Fruit fly (Drosophila melanogaster) whole organism, embryonic: ENCODE data around the gene gfzf.
A peak's percentile ranks its signal among the peaks of the same experiment; 100 is the strongest.

Experiments used
- ATbp ChIP-seq: fragments of 200-800 bp; sonication (Bioruptor generic); optimal IDR thresholded peaks from 2 replicates; lab custom pipeline; 2017; ENCODE audit warnings: missing biosample characterization, mild to moderate bottlenecking, missing genetic modification characterization, missing genetic modification reagents
- Aef1 ChIP-seq: fragments of 200-800 bp; sonication (Bioruptor generic); IDR thresholded peaks from 3 replicates; pipeline ENCODE4 v1.3.6; 2022; ENCODE audit warnings: missing biosample characterization, missing genetic modification characterization
- Asciz ChIP-seq: fragments of 200-800 bp; sonication (Bioruptor generic); optimal IDR thresholded peaks from 2 replicates; lab custom pipeline; 2017; ENCODE audit warnings: missing biosample characterization, mild to moderate bottlenecking, missing genetic modification characterization, missing genetic modification reagents
- Atf-2 ChIP-seq: fragments of 200-800 bp; sonication (Bioruptor generic); optimal IDR thresholded peaks from 2 replicates; lab custom pipeline; 2016; ENCODE audit warnings: missing biosample characterization, missing genetic modification characterization
- Awh ChIP-seq: fragments of 200-800 bp; sonication (Bioruptor generic); IDR thresholded peaks from 2 replicates; pipeline ENCODE4, ENCODE4 v1.3.6; 2022; ENCODE audit warnings: missing biosample characterization, missing genetic modification characterization
- BEAF-32 ChIP-seq: fragments of 200-800 bp; sonication (Bioruptor generic); optimal IDR thresholded peaks from 3 replicates; lab custom pipeline; 2017; ENCODE audit warnings: missing biosample characterization, missing genetic modification characterization, mild to moderate bottlenecking, moderate library complexity, missing genetic modification reagents
- CG10267 ChIP-seq: fragments of 200-800 bp; sonication (Bioruptor generic); optimal IDR thresholded peaks from 2 replicates; lab custom pipeline; 2018; ENCODE audit warnings: missing biosample characterization, mild to moderate bottlenecking, missing genetic modification characterization, moderate library complexity
- CG10654 ChIP-seq: fragments of 200-800 bp; sonication (Bioruptor generic); optimal IDR thresholded peaks from 2 replicates; lab custom pipeline; 2016; ENCODE audit warnings: missing biosample characterization, missing genetic modification characterization
- CG11504 ChIP-seq: fragments of 200-800 bp; sonication (Bioruptor generic); optimal IDR thresholded peaks from 3 replicates; lab custom pipeline; 2019; ENCODE audit warnings: missing biosample characterization, mild to moderate bottlenecking, missing genetic modification characterization, moderate library complexity
- CG11696 ChIP-seq: fragments of 200-800 bp; sonication (Bioruptor generic); IDR thresholded peaks from 2 replicates; pipeline ENCODE4 v1.3.6; 2022; ENCODE audit warnings: missing biosample characterization, missing genetic modification characterization
- CG12236 ChIP-seq: fragments of 200-800 bp; sonication (Bioruptor generic); optimal IDR thresholded peaks from 2 replicates; lab custom pipeline; 2016; ENCODE audit warnings: missing biosample characterization, missing genetic modification characterization
- CG14710 ChIP-seq: fragments of 200-800 bp; sonication (Bioruptor generic); optimal IDR thresholded peaks from 3 replicates; lab custom pipeline; 2019; ENCODE audit warnings: missing biosample characterization, mild to moderate bottlenecking, missing genetic modification characterization, moderate library complexity
- CG17361 ChIP-seq: fragments of 200-800 bp; sonication (Bioruptor generic); IDR thresholded peaks from 3 replicates; pipeline ENCODE4 v1.3.6; 2022; ENCODE audit warnings: missing biosample characterization, missing genetic modification characterization
- CG17568 ChIP-seq: fragments of 200-800 bp; sonication (Bioruptor generic); optimal IDR thresholded peaks from 2 replicates; lab custom pipeline; 2018; ENCODE audit warnings: missing biosample characterization, mild to moderate bottlenecking, missing genetic modification characterization, moderate library complexity
- CG17802 ChIP-seq: fragments of 200-800 bp; sonication (Bioruptor generic); optimal IDR thresholded peaks from 2 replicates; lab custom pipeline; 2018; ENCODE audit warnings: missing biosample characterization, mild to moderate bottlenecking, missing genetic modification characterization, moderate library complexity
- CG18599 ChIP-seq: fragments of 200-800 bp; sonication (Bioruptor generic); optimal IDR thresholded peaks from 3 replicates; lab custom pipeline; 2017; ENCODE audit warnings: missing biosample characterization, missing genetic modification characterization, mild to moderate bottlenecking, moderate library complexity, missing genetic modification reagents
- CG2875 ChIP-seq: fragments of 200-800 bp; sonication (Bioruptor generic); optimal IDR thresholded peaks from 2 replicates; lab custom pipeline; 2017; ENCODE audit warnings: missing biosample characterization, mild to moderate bottlenecking, missing genetic modification characterization, missing genetic modification reagents
- CG4282 ChIP-seq: fragments of 200-800 bp; sonication (Bioruptor generic); optimal IDR thresholded peaks from 2 replicates; lab custom pipeline; 2016; ENCODE audit warnings: missing biosample characterization, missing genetic modification characterization
- CG4360 ChIP-seq: fragments of 200-800 bp; sonication (Bioruptor generic); IDR thresholded peaks from 2 replicates; pipeline ENCODE4 v1.3.6; 2022; ENCODE audit warnings: missing biosample characterization, missing genetic modification characterization
- CG5953 ChIP-seq: fragments of 200-800 bp; sonication (Bioruptor generic); IDR thresholded peaks from 2 replicates; pipeline ENCODE4 v1.3.6; 2022; ENCODE audit warnings: missing biosample characterization, missing genetic modification characterization
- CG6689 ChIP-seq: fragments of 200-800 bp; sonication (Bioruptor generic); IDR thresholded peaks from 2 replicates; pipeline ENCODE4 v1.3.6; 2022; ENCODE audit warnings: missing biosample characterization, missing genetic modification characterization
- CG8944 ChIP-seq: fragments of 200-800 bp; sonication (Bioruptor generic); optimal IDR thresholded peaks from 3 replicates; lab custom pipeline; 2016; ENCODE audit warnings: missing biosample characterization, missing genetic modification characterization
- D19A ChIP-seq: fragments of 200-800 bp; optimal IDR thresholded peaks from 3 replicates; lab custom pipeline; 2019; ENCODE audit warnings: missing biosample characterization, mild to moderate bottlenecking, missing genetic modification characterization, moderate library complexity
- Dref ChIP-seq: fragments of 200-800 bp; sonication (Bioruptor generic); IDR thresholded peaks from 2 replicates; pipeline ENCODE4 v1.3.6; 2022; ENCODE audit warnings: missing biosample characterization, missing genetic modification characterization
- Fer1 ChIP-seq: fragments of 200-800 bp; sonication (Bioruptor generic); optimal IDR thresholded peaks from 2 replicates; lab custom pipeline; 2017; ENCODE audit warnings: missing biosample characterization, mild to moderate bottlenecking, missing genetic modification characterization
- HLH4C ChIP-seq: fragments of 200-800 bp; sonication (Bioruptor generic); IDR thresholded peaks from 3 replicates; pipeline ENCODE4 v1.3.6; 2022; ENCODE audit warnings: missing biosample characterization, missing genetic modification characterization; ENCODE audit not compliant: partially characterized antibody
- HLHmδ ChIP-seq: fragments of 200-800 bp; sonication (Bioruptor generic); optimal IDR thresholded peaks from 2 replicates; lab custom pipeline; 2018; ENCODE audit warnings: missing biosample characterization, mild to moderate bottlenecking, missing genetic modification characterization, moderate library complexity
- Lpt ChIP-seq: fragments of >200 bp; optimal IDR thresholded peaks from 2 replicates; lab custom pipeline; 2018; ENCODE audit warnings: missing biosample characterization, missing genetic modification characterization
- Max ChIP-seq: fragments of 200-800 bp; sonication (Bioruptor generic); optimal IDR thresholded peaks from 2 replicates; lab custom pipeline; 2016; ENCODE audit warnings: missing biosample characterization, mild to moderate bottlenecking, missing genetic modification characterization
- NK7.1 ChIP-seq: fragments of 200-800 bp; sonication (Bioruptor generic); optimal IDR thresholded peaks from 3 replicates; lab custom pipeline; 2016; ENCODE audit warnings: missing biosample characterization, missing genetic modification characterization
- Six4 ChIP-seq: fragments of 200-800 bp; sonication (Bioruptor generic); optimal IDR thresholded peaks from 2 replicates; lab custom pipeline; 2016; ENCODE audit warnings: missing biosample characterization, missing genetic modification characterization
- Sox100B ChIP-seq: fragments of 200-800 bp; sonication (Bioruptor generic); optimal IDR thresholded peaks from 3 replicates; lab custom pipeline; 2018; ENCODE audit warnings: missing biosample characterization, mild to moderate bottlenecking, missing genetic modification characterization
- Ssrp ChIP-seq: fragments of 200-800 bp; sonication (Bioruptor generic); optimal IDR thresholded peaks from 2 replicates; lab custom pipeline; 2018; ENCODE audit warnings: missing biosample characterization, mild to moderate bottlenecking, missing genetic modification characterization, moderate library complexity
- TFAM ChIP-seq: fragments of 200-800 bp; sonication (Bioruptor generic); optimal IDR thresholded peaks from 2 replicates; lab custom pipeline; 2017; ENCODE audit warnings: missing biosample characterization, missing genetic modification characterization, inconsistent platforms
- ato ChIP-seq: fragments of 200-800 bp; sonication (Bioruptor generic); IDR thresholded peaks from 2 replicates; pipeline ENCODE4 v1.3.6; 2022; ENCODE audit warnings: missing biosample characterization, missing genetic modification characterization; ENCODE audit not compliant: partially characterized antibody
- ewg ChIP-seq: fragments of 200-800 bp; sonication (Bioruptor generic); optimal IDR thresholded peaks from 3 replicates; lab custom pipeline; 2017; ENCODE audit warnings: mild to moderate bottlenecking, missing biosample characterization, missing genetic modification reagents, missing genetic modification characterization
- gce ChIP-seq: fragments of 200-800 bp; sonication (Bioruptor generic); IDR thresholded peaks from 3 replicates; pipeline ENCODE4 v1.3.6; 2022; ENCODE audit warnings: missing biosample characterization, missing genetic modification characterization
- h ChIP-seq: fragments of >200 bp; optimal IDR thresholded peaks from 2 replicates; lab custom pipeline; 2017
- lmd ChIP-seq: fragments of 200-800 bp; sonication (Bioruptor generic); IDR thresholded peaks from 2 replicates; pipeline ENCODE4 v1.3.6; 2022; ENCODE audit warnings: missing biosample characterization, missing genetic modification characterization
- nom ChIP-seq: fragments of 200-800 bp; sonication (Bioruptor generic); optimal IDR thresholded peaks from 2 replicates; lab custom pipeline; 2017; ENCODE audit warnings: missing biosample characterization, missing genetic modification characterization, mild to moderate bottlenecking, moderate library complexity, missing genetic modification reagents
- p53 ChIP-seq: fragments of 200-800 bp; sonication (Bioruptor generic); optimal IDR thresholded peaks from 2 replicates; lab custom pipeline; 2016; ENCODE audit warnings: missing biosample characterization, missing genetic modification characterization
- pfk ChIP-seq: fragments of 200-800 bp; sonication (Bioruptor generic); optimal IDR thresholded peaks from 2 replicates; lab custom pipeline; 2018; ENCODE audit warnings: missing biosample characterization, mild to moderate bottlenecking, missing genetic modification characterization, moderate library complexity
- prd ChIP-seq, 3 experiments: fragments of >200 bp in 2 of 3; fragments of 200-800 bp in 1 of 3; sonication (Bioruptor generic) in 1 of 3; optimal IDR thresholded peaks in 2 of 3; IDR thresholded peaks in 1 of 3; 2 replicates in 2 of 3; 3 replicates in 1 of 3; pipeline versions ENCODE4 v1.3.6 to Lab custom; 2017 to 2022; ENCODE audit warnings: missing biosample characterization in 1 of 3, missing genetic modification characterization in 1 of 3
- psq ChIP-seq: fragments of 200-800 bp; sonication (Bioruptor generic); optimal IDR thresholded peaks from 2 replicates; lab custom pipeline; 2017; ENCODE audit warnings: missing biosample characterization, missing genetic modification characterization
- ro ChIP-seq: fragments of 200-800 bp; sonication (Bioruptor generic); IDR thresholded peaks from 2 replicates; pipeline ENCODE4 v1.3.6; 2022; ENCODE audit warnings: missing biosample characterization, missing genetic modification characterization
- sens-2 ChIP-seq: fragments of 200-800 bp; sonication (Bioruptor generic); IDR thresholded peaks from 2 replicates; pipeline ENCODE4 v1.3.6; 2022; ENCODE audit warnings: missing biosample characterization, missing genetic modification characterization
- sima ChIP-seq: fragments of 200-800 bp; sonication (Bioruptor generic); optimal IDR thresholded peaks from 2 replicates; lab custom pipeline; 2016; ENCODE audit warnings: missing biosample characterization, missing genetic modification characterization
- tna ChIP-seq: fragments of 200-800 bp; sonication (Bioruptor generic); IDR thresholded peaks from 2 replicates; pipeline ENCODE4 v1.3.6; 2022; ENCODE audit warnings: missing biosample characterization, missing genetic modification characterization; ENCODE audit not compliant: partially characterized antibody
- yki ChIP-seq: fragments of >200 bp; optimal IDR thresholded peaks from 3 replicates; lab custom pipeline; 2018

Gene gfzf

DNA sequence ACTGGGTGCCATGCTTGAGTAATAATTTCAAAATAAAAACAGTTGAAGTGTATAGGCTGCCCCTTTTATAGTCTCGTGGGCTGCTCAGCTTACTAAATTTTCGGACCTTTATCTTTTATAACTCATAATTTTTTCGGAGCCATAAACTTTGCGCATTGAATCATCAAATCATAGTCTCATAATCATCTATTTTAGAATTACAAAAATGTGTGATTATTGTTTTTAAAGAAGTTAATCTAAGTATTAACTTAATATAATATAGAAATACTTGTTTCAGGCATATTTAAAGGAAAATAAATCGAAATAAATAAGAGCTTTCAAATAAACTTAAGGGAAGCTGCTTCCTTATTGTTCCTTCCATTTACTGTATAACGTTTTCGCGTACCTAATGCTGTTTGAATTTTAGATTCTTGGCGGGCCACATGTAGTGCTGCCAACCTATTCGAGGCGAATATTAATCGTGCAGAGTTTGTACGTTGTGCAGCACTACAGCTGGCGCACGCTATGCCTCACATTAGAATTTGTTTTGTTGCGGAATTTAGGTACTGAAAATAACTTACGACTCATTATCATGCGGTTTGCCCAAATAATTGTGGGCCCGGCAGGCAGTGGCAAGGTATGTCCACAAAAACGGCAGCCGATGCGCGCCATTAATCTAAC is 6.4 kb downstream of the gfzf start, which contains the start of the genes CG14610 and CG2656 (continued):
- TF ChIP-seq HLH4C (0 out of 3 replicates have a peak, but pooled peaks have one; percentile 34), CG17568 (no peak), Fer1 (GFP tag; lab: Kevin White, UChicago) (peak; percentile 92), CG17802 (peak; percentile 26), CG12236 (GFP tag; lab: Kevin White, UChicago) (peak; percentile 50), CG18599 (GFP tag; lab: Kevin White, UChicago) (peak; percentile 74), CG10267 (tag; lab: Kevin White, UChicago) (peak; percentile 99), ato (GFP tag; lab: Robert Waterston, UW) (0 out of 2 replicates have a peak, but pooled peaks have one; percentile 38), NK7.1 (peak; percentile 54), ATbp (GFP tag; lab: Kevin White, UChicago) (peak; percentile 53), CG8944 (GFP tag; lab: Kevin White, UChicago) (peak; percentile 89), sens-2 (GFP tag; lab: Robert Waterston, UW) (no peak), HLHmδ (GFP tag; lab: Kevin White, UChicago) (no peak), CG11504 (tag; lab: Kevin White, UChicago) (no peak), CG6689 (GFP tag; lab: Robert Waterston, UW) (0 out of 2 replicates have a peak, but pooled peaks have one; percentile 28), CG11696 (GFP tag; lab: Robert Waterston, UW) (no peak), ewg (GFP tag; lab: Kevin White, UChicago) (peak; percentile 73), lmd (GFP tag; lab: Robert Waterston, UW) (peak; percentile 53; the same call in 1 of the 2 replicates), CG10654 (GFP tag; lab: Kevin White, UChicago) (peak; percentile 77), pfk (GFP tag; lab: Kevin White, UChicago) (no peak), Atf-2 (GFP tag; lab: Kevin White, UChicago) (peak; percentile 78), tna (GFP tag; lab: Robert Waterston, UW) (peak; percentile 19; the same call in 1 of the 2 replicates), prd (optimal IDR thresholded peaks at IDR 0.05; lab: Kevin White, UChicago) (no peak), prd (GFP tag; IDR thresholded peaks at IDR 0.05; lab: Robert Waterston, UW) (peak; percentile 73), Lpt (GFP tag; lab: Kevin White, UChicago) (no peak), sima (no peak), yki (lab: Kevin White, UChicago) (no peak), Ssrp (tag; lab: Kevin White, UChicago) (peak; percentile 27), CG2875 (GFP tag; lab: Kevin White, UChicago) (no peak), Asciz (no peak), ro (GFP tag; lab: Robert Waterston, UW) (no peak), Awh (GFP tag; lab: Robert Waterston, UW) (no peak), gce (GFP tag; lab: Robert Waterston, UW) (no peak; the same call in 2 of the 3 replicates), CG17361 (GFP tag; lab: Robert Waterston, UW) (no peak), Sox100B (GFP tag; lab: Kevin White, UChicago) (no peak), Max (peak; percentile 75), h (lab: Kevin White, UChicago) (no peak), Dref (GFP tag; lab: Robert Waterston, UW) (peak; percentile 50; the same call in 1 of the 2 replicates), D19A (tag; lab: Kevin White, UChicago) (peak; percentile 26), BEAF-32 (GFP tag; lab: Kevin White, UChicago) (peak; percentile 67), CG5953 (GFP tag; lab: Robert Waterston, UW) (peak; percentile 24; the same call in 1 of the 2 replicates), nom (GFP tag; lab: Kevin White, UChicago) (no peak), Six4 (GFP tag; lab: Kevin White, UChicago) (peak; percentile 78), psq (GFP tag; lab: Kevin White, UChicago) (peak; percentile 9), Aef1 (GFP tag; lab: Robert Waterston, UW) (peak; percentile 38; the same call in 2 of the 3 replicates), TFAM (GFP tag; lab: Kevin White, UChicago) (no peak), CG14710 (tag; lab: Kevin White, UChicago) (peak; percentile 67), CG4282 (peak; percentile 76), CG4360 (GFP tag; lab: Robert Waterston, UW) (no peak; the same call in 1 of the 2 replicates), p53 (GFP tag; lab: Kevin White, UChicago) (peak; percentile 80)
